Worm (Caenorhabditis elegans) whole organism, late embryonic: ENCODE results near the gene atat-2.

Experiments
- C38D4.7 ChIP-seq: fragments of 200-800 bp; sonication (Bioruptor generic); optimal IDR thresholded peaks from 2 replicates; lab custom pipeline; 2018; ENCODE audit warnings: mild to moderate bottlenecking, missing genetic modification characterization, moderate library complexity, missing compliant biosample characterization
- K02D7.2 ChIP-seq: sonication (generic microtip); optimal IDR thresholded peaks from 2 replicates; lab custom pipeline; 2017; ENCODE audit warnings: mild to moderate bottlenecking, missing genetic modification characterization, missing compliant biosample characterization
- K09A11.1 ChIP-seq: sonication (generic microtip); optimal IDR thresholded peaks from 2 replicates; lab custom pipeline; 2017; ENCODE audit warnings: antibody characterized with exemption, mild to moderate bottlenecking, missing genetic modification characterization, missing compliant biosample characterization; ENCODE audit not compliant: insufficient read depth
- T23F11.4 ChIP-seq: fragments of 200-800 bp; sonication (Bioruptor generic); optimal IDR thresholded peaks from 2 replicates; lab custom pipeline; 2018; ENCODE audit warnings: mild to moderate bottlenecking, missing genetic modification characterization, missing compliant biosample characterization
- Y22D7AL.16 ChIP-seq: sonication (generic microtip); optimal IDR thresholded peaks from 2 replicates; lab custom pipeline; 2016; ENCODE audit warnings: missing genetic modification characterization, missing compliant biosample characterization
- ahr-1 ChIP-seq: sonication (generic microtip); optimal IDR thresholded peaks from 2 replicates; lab custom pipeline; 2016; ENCODE audit warnings: missing genetic modification characterization, missing compliant biosample characterization
- ama-1 ChIP-seq: fragments of 150-350 bp; optimal IDR thresholded peaks from 2 replicates; lab custom pipeline; 2014
- ceh-14 ChIP-seq: sonication (generic microtip); optimal IDR thresholded peaks from 2 replicates; lab custom pipeline; 2016; ENCODE audit warnings: missing genotype, missing genetic modification characterization, missing compliant biosample characterization
- ceh-19 ChIP-seq: fragments of 200-800 bp; sonication (Bioruptor generic); optimal IDR thresholded peaks from 2 replicates; lab custom pipeline; 2018; ENCODE audit warnings: mild to moderate bottlenecking, missing genetic modification characterization, missing compliant biosample characterization
- ceh-2 ChIP-seq: sonication (generic microtip); optimal IDR thresholded peaks from 2 replicates; lab custom pipeline; 2016; ENCODE audit warnings: missing genotype, missing genetic modification characterization, missing compliant biosample characterization
- ceh-22 ChIP-seq: sonication (generic microtip); optimal IDR thresholded peaks from 2 replicates; lab custom pipeline; 2017; ENCODE audit warnings: missing biosample characterization, missing genetic modification characterization
- ceh-30 ChIP-seq: fragments of 150-350 bp; optimal IDR thresholded peaks from 2 replicates; lab custom pipeline; 2014; ENCODE audit warnings: missing biosample characterization, missing genetic modification characterization
- ceh-31 ChIP-seq: sonication (generic microtip); optimal IDR thresholded peaks from 2 replicates; lab custom pipeline; 2016; ENCODE audit warnings: missing genetic modification characterization, missing compliant biosample characterization
- ceh-6 ChIP-seq: fragments of 200-800 bp; sonication (Bioruptor generic); optimal IDR thresholded peaks from 2 replicates; lab custom pipeline; 2018; ENCODE audit warnings: mild to moderate bottlenecking, missing genetic modification characterization, missing compliant biosample characterization
- che-1 ChIP-seq: sonication (generic microtip); optimal IDR thresholded peaks from 2 replicates; lab custom pipeline; 2016; ENCODE audit warnings: mild to moderate bottlenecking, missing genetic modification characterization, missing compliant biosample characterization
- dmd-4 ChIP-seq: sonication (generic microtip); optimal IDR thresholded peaks from 2 replicates; lab custom pipeline; 2016; ENCODE audit warnings: borderline replicate concordance, missing genetic modification characterization, missing compliant biosample characterization
- dve-1 ChIP-seq: sonication (generic microtip); optimal IDR thresholded peaks from 2 replicates; lab custom pipeline; 2017; ENCODE audit warnings: antibody characterized with exemption, mild to moderate bottlenecking, missing genetic modification characterization, missing compliant biosample characterization
- elt-2 ChIP-seq: sonication (generic microtip); optimal IDR thresholded peaks from 2 replicates; lab custom pipeline; 2016; ENCODE audit warnings: missing genetic modification reagents, missing genetic modification characterization, missing compliant biosample characterization
- elt-4 ChIP-seq: sonication (generic microtip); optimal IDR thresholded peaks from 2 replicates; lab custom pipeline; 2016; ENCODE audit warnings: missing genetic modification characterization, missing compliant biosample characterization
- ets-4 ChIP-seq: sonication (generic microtip); optimal IDR thresholded peaks from 2 replicates; lab custom pipeline; 2016; ENCODE audit warnings: missing genetic modification characterization, missing compliant biosample characterization
- fax-1 ChIP-seq: sonication (generic microtip); optimal IDR thresholded peaks from 2 replicates; lab custom pipeline; 2016; ENCODE audit warnings: missing genotype, missing genetic modification characterization, missing compliant biosample characterization
- fkh-10 ChIP-seq: fragments of 150-350 bp; optimal IDR thresholded peaks from 2 replicates; lab custom pipeline; 2014; ENCODE audit warnings: missing biosample characterization, missing genetic modification reagents, missing genetic modification characterization
- hlh-6 ChIP-seq: sonication (generic microtip); optimal IDR thresholded peaks from 2 replicates; lab custom pipeline; 2016; ENCODE audit warnings: missing genotype, missing genetic modification characterization, missing compliant biosample characterization
- hlh-8 ChIP-seq: sonication (generic microtip); optimal IDR thresholded peaks from 2 replicates; lab custom pipeline; 2016; ENCODE audit warnings: missing genotype, missing genetic modification characterization, missing compliant biosample characterization
- lim-6 ChIP-seq: sonication (generic microtip); optimal IDR thresholded peaks from 2 replicates; lab custom pipeline; 2016; ENCODE audit warnings: missing genetic modification characterization, missing compliant biosample characterization
- nfya-1 ChIP-seq: sonication (generic microtip); optimal IDR thresholded peaks from 2 replicates; lab custom pipeline; 2017; ENCODE audit warnings: missing genetic modification characterization, mild to moderate bottlenecking, missing compliant biosample characterization, antibody characterized with exemption, moderate library complexity
- nhr-232 ChIP-seq: sonication (generic microtip); optimal IDR thresholded peaks from 2 replicates; lab custom pipeline; 2016; ENCODE audit warnings: missing genetic modification characterization, missing compliant biosample characterization
- odd-2 ChIP-seq: sonication (generic microtip); optimal IDR thresholded peaks from 2 replicates; lab custom pipeline; 2017; ENCODE audit warnings: antibody characterized with exemption, mild to moderate bottlenecking, missing genetic modification characterization, missing compliant biosample characterization
- pat-9 ChIP-seq: fragments of 200-800 bp; sonication (Bioruptor generic); optimal IDR thresholded peaks from 2 replicates; lab custom pipeline; 2018; ENCODE audit warnings: mild to moderate bottlenecking, missing genetic modification characterization, moderate library complexity, missing compliant biosample characterization
- pha-4 ChIP-seq: fragments of 150-350 bp; optimal IDR thresholded peaks from 2 replicates; lab custom pipeline; 2018; ENCODE audit warnings: missing biosample characterization, missing genetic modification reagents, missing genetic modification characterization
- pros-1 ChIP-seq: fragments of 150-350 bp; optimal IDR thresholded peaks from 2 replicates; lab custom pipeline; 2014; ENCODE audit warnings: missing biosample characterization, missing genetic modification reagents, missing genetic modification characterization
- rnt-1 ChIP-seq: sonication (generic microtip); optimal IDR thresholded peaks from 2 replicates; lab custom pipeline; 2016; ENCODE audit warnings: missing genetic modification characterization, missing compliant biosample characterization
- tbx-7 ChIP-seq: sonication (generic microtip); optimal IDR thresholded peaks from 2 replicates; lab custom pipeline; 2016; ENCODE audit warnings: missing genotype, missing genetic modification characterization, missing compliant biosample characterization
- unc-3 ChIP-seq, 2 experiments: fragments of 200-800 bp in 1 of 2; sonication (Bioruptor generic) in 1 of 2; sonication (generic microtip) in 1 of 2; conservative IDR thresholded peaks in 1 of 2; optimal IDR thresholded peaks in 1 of 2; 2 replicates each; pipeline versions ENCODE4 v1.3.6 to Lab custom; 2016 to 2022; ENCODE audit warnings: missing compliant biosample characterization in 2 of 2, missing genetic modification characterization in 2 of 2, missing genetic modification reagents in 1 of 2
- unc-42 ChIP-seq: sonication (generic microtip); optimal IDR thresholded peaks from 2 replicates; lab custom pipeline; 2016; ENCODE audit warnings: missing genotype, missing genetic modification characterization, missing compliant biosample characterization
- unc-55 ChIP-seq: sonication (generic microtip); optimal IDR thresholded peaks from 2 replicates; lab custom pipeline; 2017; ENCODE audit warnings: missing biosample characterization, missing genetic modification reagents, missing genetic modification characterization
- zip-5 ChIP-seq: sonication (generic microtip); optimal IDR thresholded peaks from 2 replicates; lab custom pipeline; 2016; ENCODE audit warnings: missing genetic modification characterization, missing compliant biosample characterization

atat-2 gene

ce11 chrX:5854163-5854451, 5.2 kb downstream of the atat-2 start, which contains the start of gene hog-1:
TSS of gene hog-1 (minus strand) at chrX:5854263.
- TF ChIP-seq fkh-10 (GFP tag; lab: Kevin White, UChicago) (no peak), rnt-1 (no peak), ama-1 (lab: Kevin White, UChicago) (no peak), Y22D7AL.16 (no peak), lim-6 (tag; lab: Kevin White, UChicago) (no peak), ceh-14 (tag; lab: Kevin White, UChicago) (no peak), T23F11.4 (GFP tag; lab: Kevin White, UChicago) (no peak), K09A11.1 (tag; lab: Kevin White, UChicago) (no peak), ceh-22 (tag; lab: Kevin White, UChicago) (no peak), unc-55 (GFP tag; lab: Kevin White, UChicago) (no peak), ahr-1 (tag; lab: Kevin White, UChicago) (no peak), pat-9 (tag; lab: Kevin White, UChicago) (no peak), nfya-1 (no peak), zip-5 (tag; lab: Kevin White, UChicago) (no peak), odd-2 (tag; lab: Kevin White, UChicago) (no peak), elt-4 (tag; lab: Kevin White, UChicago) (no peak)

DNA sequence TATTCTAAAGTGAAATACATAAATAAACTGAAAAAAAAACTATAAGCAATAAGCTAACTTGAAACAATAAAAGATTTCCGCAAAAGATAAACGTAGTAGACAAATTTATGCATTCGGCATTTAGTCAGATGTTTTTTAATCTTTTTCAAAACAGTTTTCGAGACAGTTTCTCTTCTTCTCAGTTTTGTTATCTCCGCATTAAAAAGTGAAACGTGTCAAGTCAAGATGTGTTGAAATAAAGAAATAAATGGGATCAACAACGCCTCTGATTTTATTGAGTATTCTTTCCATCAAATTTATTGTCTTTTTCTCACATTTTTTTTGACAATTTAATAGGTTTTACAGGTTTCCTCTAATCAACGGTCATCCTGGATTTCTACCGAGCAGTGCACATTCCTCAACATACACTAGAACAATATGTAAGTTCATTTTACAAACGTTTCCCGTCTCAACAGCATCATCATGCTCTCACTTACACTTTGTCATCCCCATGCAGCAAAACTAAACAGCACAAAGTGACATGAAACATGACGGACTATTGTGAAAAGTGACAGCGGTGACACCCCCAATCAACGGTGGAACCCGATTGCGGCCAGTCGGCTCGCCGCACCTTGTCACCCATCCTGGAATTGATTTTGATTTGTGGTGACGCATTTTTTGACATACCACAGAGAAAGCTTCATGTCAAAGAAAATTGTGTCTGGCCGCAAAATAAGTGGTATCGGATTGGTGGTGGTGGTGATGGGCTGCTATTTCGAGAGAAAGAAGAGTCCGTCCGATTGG, 5.7 kb downstream of the atat-2 start:
- peak; percentile 62 for TF ChIP-seq unc-55 (GFP tag; lab: Kevin White, UChicago)
- TF ChIP-seq tbx-7 (tag; lab: Kevin White, UChicago) = no peak
- TF ChIP-seq, all 69 proteins: peak for 1

- TF ChIP-seq hlh-8 (no peak), lim-6 (tag; lab: Kevin White, UChicago) (no peak), unc-42 (peak; percentile 76)
Measured at ce11 chrX:5859161-5859560, 10.3 kb downstream of the atat-2 start.

ce11 chrX:5862408-5862807, 13.5 kb downstream of the atat-2 start, which contains the start of gene ctbp-1:
TSS of gene ctbp-1 (plus strand) at chrX:5862708.
- no peak for TF ChIP-seq unc-3 (GFP tag; conservative IDR thresholded peaks at IDR 0.05; lab: Robert Waterston, UW)
- no peak for TF ChIP-seq unc-3 (tag; optimal IDR thresholded peaks at IDR 0.05; lab: Kevin White, UChicago)
- no peak for TF ChIP-seq ceh-19 (GFP tag; lab: Kevin White, UChicago)
- TF ChIP-seq elt-4 (tag; lab: Kevin White, UChicago) = no peak
- no peak for TF ChIP-seq pros-1 (tag; lab: Kevin White, UChicago)
- TF ChIP-seq T23F11.4 (GFP tag; lab: Kevin White, UChicago) = no peak
- no peak for TF ChIP-seq elt-2 (tag; lab: Kevin White, UChicago)
- TF ChIP-seq tbx-7 (tag; lab: Kevin White, UChicago) = no peak
- no peak for TF ChIP-seq ceh-30
- TF ChIP-seq nhr-232 = no peak
- TF ChIP-seq ceh-6 (GFP tag; lab: Kevin White, UChicago) = no peak
- no peak for TF ChIP-seq pha-4 (tag; lab: Kevin White, UChicago)
- TF ChIP-seq zip-5 (tag; lab: Kevin White, UChicago) = no peak
- no peak for TF ChIP-seq dve-1
- no peak for TF ChIP-seq rnt-1
- no peak for TF ChIP-seq lim-6 (tag; lab: Kevin White, UChicago)
- TF ChIP-seq odd-2 (tag; lab: Kevin White, UChicago) = no peak
- no peak for TF ChIP-seq nfya-1
- no peak for TF ChIP-seq ama-1 (lab: Kevin White, UChicago)
- no peak for TF ChIP-seq C38D4.7 (GFP tag; lab: Kevin White, UChicago)
- no peak for TF ChIP-seq Y22D7AL.16
- TF ChIP-seq, all 69 proteins: peak for 0

DNA sequence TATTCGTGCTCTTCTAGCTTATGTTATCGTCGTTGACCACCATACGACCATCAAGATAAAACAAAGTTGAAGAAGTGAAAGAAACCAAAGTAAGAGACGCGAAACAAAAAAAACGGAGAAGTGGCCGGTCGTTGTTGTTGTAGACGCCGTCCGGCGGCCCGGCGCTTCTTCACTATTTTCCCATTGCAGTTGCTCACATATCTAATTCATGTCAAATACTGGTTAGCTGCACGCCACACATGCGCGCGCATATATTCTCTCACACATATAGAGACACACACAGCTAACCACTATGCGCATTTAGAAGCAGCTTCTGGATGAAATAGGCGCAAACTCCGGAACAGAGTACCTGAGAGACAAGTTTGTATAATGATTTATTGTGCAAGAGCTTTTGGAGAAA, 19.1 kb downstream of the atat-2 start:
- peak; percentile 12 for TF ChIP-seq ceh-31
- no peak for TF ChIP-seq nfya-1
- no peak for TF ChIP-seq ets-4 (tag; lab: Kevin White, UChicago)
- TF ChIP-seq ceh-2 (tag; lab: Kevin White, UChicago) = no peak
- no peak for TF ChIP-seq hlh-6
- peak; percentile 4 for TF ChIP-seq unc-42
- TF ChIP-seq dmd-4 = no peak
- no peak for TF ChIP-seq K02D7.2 (tag; lab: Kevin White, UChicago)
- TF ChIP-seq ceh-14 (tag; lab: Kevin White, UChicago) = no peak
- no peak for TF ChIP-seq che-1 (tag; lab: Kevin White, UChicago)
- TF ChIP-seq fax-1 (tag; lab: Kevin White, UChicago) = no peak
